Worm (Caenorhabditis elegans): Measurements from ENCODE around the gene F35C11.2.

The F35C11.2 gene

ce11 chrII:8232489-8232888 is 16.1 kb downstream of the F35C11.2 start, which contains the start of gene M110.7:
TSS of gene M110.7 (plus strand) at chrII:8232789.
- TF ChIP-seq dmd-4 (tag; optimal IDR thresholded peaks at IDR 0.05) (no peak), fos-1 (tag; optimal IDR thresholded peaks at IDR 0.05) (no peak), sma-9 (GFP tag; optimal IDR thresholded peaks at IDR 0.05) (no peak), sma-9 (tag; optimal IDR thresholded peaks at IDR 0.05) (no peak), elt-3 (tag; optimal IDR thresholded peaks at IDR 0.05) (no peak)

- TF ChIP-seq gmeb-1 (tag; optimal IDR thresholded peaks at IDR 0.05) (no peak), dmd-4 (tag; optimal IDR thresholded peaks at IDR 0.05) (no peak), unc-62 (GFP tag; optimal IDR thresholded peaks at IDR 0.05) (no peak), nhr-23 (tag; optimal IDR thresholded peaks at IDR 0.05) (no peak), ceh-82 (tag; optimal IDR thresholded peaks at IDR 0.05) (no peak)
Measured at ce11 chrII:8230976-8231375, 17.7 kb downstream of the F35C11.2 start, which contains the start of gene M110.9. TSS of gene M110.9 (plus strand) at chrII:8231276.

ce11 chrII:8226475-8226874 is 22.2 kb downstream of the F35C11.2 start:
- TF ChIP-seq C34F6.9 (tag; optimal IDR thresholded peaks at IDR 0.05) (peak; percentile 18), elt-1 (tag; optimal IDR thresholded peaks at IDR 0.05) (no peak), fos-1 (tag; optimal IDR thresholded peaks at IDR 0.05) (peak; percentile 43), skn-1 (tag; optimal IDR thresholded peaks at IDR 0.05) (peak; percentile 7), nhr-12 (tag; optimal IDR thresholded peaks at IDR 0.05) (no peak), crh-2 (tag; optimal IDR thresholded peaks at IDR 0.05) (peak; percentile 52), F13H6.1 (tag; optimal IDR thresholded peaks at IDR 0.05) (peak; percentile 41), sma-9 (GFP tag; optimal IDR thresholded peaks at IDR 0.05) (peak; percentile 54), sma-9 (tag; optimal IDR thresholded peaks at IDR 0.05) (no peak), egl-27 (tag; optimal IDR thresholded peaks at IDR 0.05) (no peak)

DNA sequence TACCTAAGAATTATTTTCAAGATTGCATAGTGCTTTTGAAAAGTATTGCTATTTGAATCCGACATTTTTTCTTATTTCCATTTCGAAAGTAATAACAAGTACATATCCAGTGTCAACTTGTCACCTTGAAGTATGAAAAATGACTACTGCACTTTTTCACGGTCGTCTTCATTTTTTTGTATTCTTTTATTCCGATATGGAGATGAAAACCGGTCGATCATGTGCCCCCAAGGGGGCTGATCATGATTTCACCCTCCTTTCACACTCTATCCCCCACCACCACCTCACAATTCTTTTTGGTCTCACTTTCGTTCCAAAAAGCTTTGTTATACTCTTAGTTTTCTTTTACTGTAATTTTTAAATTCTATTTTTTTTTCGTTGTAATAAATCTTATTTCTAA is 22.7 kb downstream of the F35C11.2 start:
- TF ChIP-seq nhr-25 (tag; optimal IDR thresholded peaks at IDR 0.05), result peak; percentile 65
- peak; percentile 84 for TF ChIP-seq blmp-1 (tag; optimal IDR thresholded peaks at IDR 0.05; ENCODE audit: insufficient read depth)
- TF ChIP-seq R02D3.7 (tag; optimal IDR thresholded peaks at IDR 0.05), result no peak

- TF ChIP-seq nhr-25 (tag; optimal IDR thresholded peaks at IDR 0.05), result peak; percentile 47
- no peak for TF ChIP-seq ztf-1 (GFP tag; conservative IDR thresholded peaks at IDR 0.05)
Measured at ce11 chrII:8225347-8225746, 23.3 kb downstream of the F35C11.2 start.

- TF ChIP-seq elt-1 (tag; optimal IDR thresholded peaks at IDR 0.05) (peak; percentile 3), nhr-12 (tag; optimal IDR thresholded peaks at IDR 0.05) (no peak), fos-1 (tag; optimal IDR thresholded peaks at IDR 0.05) (peak; percentile 8), nhr-129 (tag; optimal IDR thresholded peaks at IDR 0.05) (peak; percentile 9)
Measured at ce11 chrII:8224623-8225022, 24.0 kb downstream of the F35C11.2 start.

ce11 chrII:8223945-8224344 is 24.7 kb downstream of the F35C11.2 start:
- TF ChIP-seq F13H6.1 (tag; optimal IDR thresholded peaks at IDR 0.05), result no peak
- no peak for TF ChIP-seq nhr-11 (tag; optimal IDR thresholded peaks at IDR 0.05)
- TF ChIP-seq nhr-6 (tag; optimal IDR thresholded peaks at IDR 0.05), result no peak
- TF ChIP-seq unc-55 (GFP tag; optimal IDR thresholded peaks at IDR 0.05), result no peak
- TF ChIP-seq unc-62 (GFP tag; optimal IDR thresholded peaks at IDR 0.05), result no peak
- TF ChIP-seq fos-1 (tag; optimal IDR thresholded peaks at IDR 0.05), result no peak

DNA sequence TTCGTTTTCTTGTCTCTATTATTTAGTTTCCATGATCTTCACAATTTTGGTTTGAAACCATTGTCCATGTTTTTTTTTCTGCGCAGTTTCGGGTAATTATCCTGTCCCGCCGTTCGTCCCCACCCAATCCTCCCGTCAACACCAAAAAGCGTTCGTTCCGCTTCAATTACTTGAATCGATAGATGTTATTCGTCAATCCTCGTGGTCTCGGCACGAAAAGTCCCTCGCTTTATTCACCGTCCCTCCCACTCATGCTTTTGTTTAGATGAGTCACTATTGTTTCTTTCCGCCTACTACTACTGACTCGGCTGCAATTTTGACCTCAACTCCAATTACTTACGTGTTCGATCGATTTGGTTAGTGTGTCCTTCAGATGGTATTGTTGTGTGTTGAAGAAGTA is 25.2 kb downstream of the F35C11.2 start:
- no peak for TF ChIP-seq lin-11 (tag; optimal IDR thresholded peaks at IDR 0.05)
- TF ChIP-seq nhr-77 (tag; optimal IDR thresholded peaks at IDR 0.05), result no peak
- TF ChIP-seq sma-3 (GFP tag; optimal IDR thresholded peaks at IDR 0.05), result no peak
- no peak for TF ChIP-seq skn-1 (tag; optimal IDR thresholded peaks at IDR 0.05)
- TF ChIP-seq unc-55 (GFP tag; optimal IDR thresholded peaks at IDR 0.05), result no peak
